Worm (Caenorhabditis elegans): ENCODE results near the gene srh-296.

Gene srh-296

DNA sequence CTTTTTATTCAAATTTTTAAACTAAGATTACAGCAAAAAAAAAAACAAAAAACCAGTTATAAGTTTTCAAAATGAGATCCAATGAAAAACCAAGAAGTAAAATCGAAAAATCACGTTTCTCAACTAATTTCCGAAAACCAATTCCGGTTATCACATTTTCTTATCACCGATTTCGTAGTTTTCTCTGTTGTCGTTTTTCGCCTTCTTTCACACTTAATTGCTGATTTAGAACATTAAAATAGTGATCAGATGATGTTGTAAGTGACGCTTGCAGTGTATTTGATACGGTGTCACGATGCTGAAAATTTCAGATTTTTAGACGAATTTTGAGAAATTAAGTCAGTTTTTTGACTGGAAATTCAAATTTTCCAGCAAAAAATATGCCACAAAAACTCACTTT lies 29.9 kb upstream of the srh-296 start:
- TF ChIP-seq ceh-36 (tag; optimal IDR thresholded peaks at IDR 0.05) (no peak), tbx-11 (GFP tag; IDR thresholded peaks at IDR 0.05) (no peak), pes-1 (GFP tag; IDR thresholded peaks at IDR 0.05) (no peak), hmg-4 (GFP tag; optimal IDR thresholded peaks at IDR 0.05) (no peak), scrt-1 (GFP tag; IDR thresholded peaks at IDR 0.05) (no peak), B0310.2 (tag; optimal IDR thresholded peaks at IDR 0.05) (no peak), hnd-1 (tag; optimal IDR thresholded peaks at IDR 0.05) (no peak), hmbx-1 (tag; optimal IDR thresholded peaks at IDR 0.05) (no peak), F13C5.2 (tag; optimal IDR thresholded peaks at IDR 0.05) (no peak), tra-4 (tag; optimal IDR thresholded peaks at IDR 0.05) (no peak), flt-1 (GFP tag; IDR thresholded peaks at IDR 0.05) (no peak)

DNA sequence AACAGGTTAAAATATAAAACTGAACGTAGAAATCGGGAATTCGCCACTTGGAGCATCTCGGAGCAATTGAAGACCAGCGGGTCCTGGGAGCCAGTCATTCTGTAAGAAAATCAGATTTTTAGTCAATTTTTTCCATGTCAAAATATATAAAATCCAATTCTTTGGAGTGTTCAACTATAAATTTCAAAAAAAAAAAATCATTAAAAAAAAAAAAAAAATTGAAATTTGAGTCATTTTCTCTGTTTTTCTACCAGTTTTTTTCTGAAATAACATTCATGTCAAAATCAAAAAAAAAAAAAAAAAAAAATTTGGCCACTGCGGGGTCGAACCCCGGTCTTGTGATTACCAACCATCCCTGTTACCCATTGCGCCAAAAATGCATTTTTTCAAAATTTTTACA lies 26.6 kb upstream of the srh-296 start, which contains the start of gene srab-12:
TSS of gene srab-12 (minus strand) at position 101 of the 400 bp plus-strand sequence.
- no peak for TF ChIP-seq ceh-13 (GFP tag; optimal IDR thresholded peaks at IDR 0.05)
- no peak for TF ChIP-seq aly-1 (tag; optimal IDR thresholded peaks at IDR 0.05)
- TF ChIP-seq ets-7 (tag; optimal IDR thresholded peaks at IDR 0.05) = no peak
- no peak for TF ChIP-seq pes-1 (GFP tag; IDR thresholded peaks at IDR 0.05)
- TF ChIP-seq tbx-37 (GFP tag; conservative IDR thresholded peaks at IDR 0.05) = no peak
- TF ChIP-seq ama-1 (optimal IDR thresholded peaks at IDR 0.05) = no peak
- no peak for TF ChIP-seq hmg-4 (GFP tag; optimal IDR thresholded peaks at IDR 0.05)

DNA sequence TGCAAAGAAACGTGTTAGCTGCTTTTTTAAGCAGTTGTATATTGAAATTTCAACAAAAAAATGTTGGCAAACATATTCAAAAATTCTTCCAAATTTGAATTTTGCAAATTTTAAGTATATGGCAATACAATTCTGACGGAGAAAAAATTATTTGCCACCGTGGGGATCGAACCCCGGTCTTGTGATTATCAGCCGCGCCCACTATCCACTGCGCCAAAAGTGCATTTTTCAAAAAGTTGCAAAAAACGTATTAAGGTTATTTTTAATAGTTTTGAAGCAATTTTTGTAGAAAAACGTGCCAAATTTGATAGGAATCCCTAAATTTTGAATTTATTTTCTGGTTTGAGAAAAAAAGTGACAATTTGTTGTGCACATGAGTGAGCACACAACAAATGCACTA lies 25.8 kb upstream of the srh-296 start:
- TF ChIP-seq sea-1 (GFP tag; conservative IDR thresholded peaks at IDR 0.05) = no peak

DNA sequence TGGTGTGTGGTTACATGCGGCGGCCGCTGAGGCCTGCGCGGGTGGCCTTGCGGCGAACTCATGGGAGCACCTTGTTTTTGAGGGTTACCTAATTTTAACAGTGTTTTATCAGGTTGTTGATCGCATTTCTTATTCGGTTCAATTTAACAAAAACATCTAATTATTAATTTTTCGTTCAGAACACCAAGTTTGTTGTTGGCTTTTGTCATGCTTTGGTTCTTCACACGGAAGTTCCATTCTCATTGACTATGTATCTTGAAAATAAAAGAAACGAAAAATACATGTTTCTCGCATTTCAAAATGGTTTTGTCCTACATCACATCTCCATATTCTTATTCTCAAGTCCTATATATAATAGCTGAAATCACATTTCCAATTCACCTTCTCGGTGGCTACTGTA lies 20.0 kb upstream of the srh-296 start, which contains the start of gene srh-290:
TSS of gene srh-290 (plus strand) at position 301 of the 400 bp plus-strand sequence.
- TF ChIP-seq hmbx-1 (tag; optimal IDR thresholded peaks at IDR 0.05) = no peak
- TF ChIP-seq pes-1 (GFP tag; IDR thresholded peaks at IDR 0.05) = no peak
- TF ChIP-seq aly-1 (tag; optimal IDR thresholded peaks at IDR 0.05) = no peak
- TF ChIP-seq B0310.2 (tag; optimal IDR thresholded peaks at IDR 0.05) = no peak
- TF ChIP-seq tra-4 (tag; optimal IDR thresholded peaks at IDR 0.05) = no peak
- no peak for TF ChIP-seq hmg-4 (GFP tag; optimal IDR thresholded peaks at IDR 0.05)
- no peak for TF ChIP-seq ama-1 (optimal IDR thresholded peaks at IDR 0.05)
- TF ChIP-seq sea-1 (GFP tag; conservative IDR thresholded peaks at IDR 0.05) = no peak
- TF ChIP-seq flt-1 (GFP tag; IDR thresholded peaks at IDR 0.05) = no peak
- TF ChIP-seq ets-7 (tag; optimal IDR thresholded peaks at IDR 0.05) = no peak

DNA sequence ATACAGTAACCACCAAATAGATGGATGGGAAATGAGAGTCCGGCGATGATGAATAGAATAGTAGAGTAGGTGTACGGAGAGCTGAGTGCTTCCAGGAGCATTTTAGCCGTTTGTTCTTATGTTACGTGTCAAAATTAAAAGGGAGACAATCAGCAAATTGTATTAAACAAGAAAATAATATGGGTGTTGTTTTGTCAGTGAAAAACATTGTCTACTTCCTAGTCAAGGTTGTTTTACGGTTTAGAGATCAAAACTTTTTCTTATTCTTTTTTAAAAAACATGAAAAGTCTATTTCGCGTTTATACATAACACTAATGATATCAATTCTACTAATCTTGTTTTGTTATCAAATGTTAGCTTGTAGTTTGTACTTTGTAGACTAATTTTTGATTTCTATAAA lies 16.2 kb upstream of the srh-296 start, which contains the start of gene srh-289:
TSS of gene srh-289 (minus strand) at position 101 of the 400 bp plus-strand sequence.
- TF ChIP-seq tra-4 (tag; optimal IDR thresholded peaks at IDR 0.05) (no peak), flt-1 (GFP tag; IDR thresholded peaks at IDR 0.05) (no peak), ceh-13 (GFP tag; optimal IDR thresholded peaks at IDR 0.05) (no peak), B0310.2 (tag; optimal IDR thresholded peaks at IDR 0.05) (no peak), ets-7 (tag; optimal IDR thresholded peaks at IDR 0.05) (no peak), tbx-37 (GFP tag; conservative IDR thresholded peaks at IDR 0.05) (no peak), hmbx-1 (tag; optimal IDR thresholded peaks at IDR 0.05) (no peak), F13C5.2 (tag; optimal IDR thresholded peaks at IDR 0.05) (no peak), tbx-11 (GFP tag; IDR thresholded peaks at IDR 0.05) (no peak), scrt-1 (GFP tag; IDR thresholded peaks at IDR 0.05) (no peak), hnd-1 (tag; optimal IDR thresholded peaks at IDR 0.05) (no peak), hmg-4 (GFP tag; optimal IDR thresholded peaks at IDR 0.05) (no peak), sea-1 (GFP tag; conservative IDR thresholded peaks at IDR 0.05) (no peak), pes-1 (GFP tag; IDR thresholded peaks at IDR 0.05) (no peak), aly-1 (tag; optimal IDR thresholded peaks at IDR 0.05) (no peak), ama-1 (optimal IDR thresholded peaks at IDR 0.05) (no peak)

DNA sequence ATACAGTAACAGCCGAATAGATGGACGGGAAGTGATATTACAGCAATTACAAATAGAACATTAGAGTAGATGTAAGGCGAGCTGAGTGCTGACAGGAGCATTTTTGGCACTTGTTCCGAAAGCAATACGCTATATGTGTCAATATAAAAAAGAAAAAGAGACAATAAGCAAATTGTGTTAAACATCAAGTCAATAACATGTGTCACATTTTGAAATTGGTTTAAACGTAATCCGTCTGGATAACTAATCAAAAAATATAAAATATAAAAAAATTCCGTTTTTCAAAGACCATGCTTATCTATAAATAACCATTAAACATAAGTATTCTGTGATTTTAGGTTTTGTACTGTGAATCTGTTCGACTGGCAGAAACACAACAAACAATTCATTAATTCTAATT lies 14.5 kb upstream of the srh-296 start, which contains the start of gene srh-288:
TSS of gene srh-288 (minus strand) at position 101 of the 400 bp plus-strand sequence.
- TF ChIP-seq aly-1 (tag; optimal IDR thresholded peaks at IDR 0.05) = no peak
- no peak for TF ChIP-seq ama-1 (optimal IDR thresholded peaks at IDR 0.05)
- no peak for TF ChIP-seq F13C5.2 (tag; optimal IDR thresholded peaks at IDR 0.05)
- TF ChIP-seq sea-1 (GFP tag; conservative IDR thresholded peaks at IDR 0.05) = no peak
- TF ChIP-seq ets-7 (tag; optimal IDR thresholded peaks at IDR 0.05) = no peak
- no peak for TF ChIP-seq tbx-11 (GFP tag; IDR thresholded peaks at IDR 0.05)

DNA sequence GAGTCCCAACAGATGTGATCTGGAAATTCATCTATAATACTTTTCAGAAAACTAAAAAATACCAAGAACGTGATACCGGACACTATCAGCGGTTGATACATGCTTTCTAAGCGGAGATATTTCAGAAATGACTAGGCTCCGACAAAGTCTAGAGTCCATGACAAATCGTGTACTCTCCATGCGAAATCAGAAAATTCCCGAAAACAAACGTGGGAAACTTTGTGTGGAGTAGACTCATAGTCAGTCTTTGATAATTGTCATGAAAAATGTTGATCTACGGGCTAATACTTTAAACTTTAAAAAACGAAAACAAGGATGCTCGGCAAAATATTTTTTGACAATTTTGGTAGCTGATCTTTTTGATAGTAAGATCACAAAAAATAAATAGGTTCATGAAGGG lies 11.4 kb upstream of the srh-296 start, which contains the start of gene srx-18:
TSS of gene srx-18 (minus strand) at position 101 of the 400 bp plus-strand sequence.
- TF ChIP-seq pes-1 (GFP tag; IDR thresholded peaks at IDR 0.05) (no peak), F13C5.2 (tag; optimal IDR thresholded peaks at IDR 0.05) (no peak), scrt-1 (GFP tag; IDR thresholded peaks at IDR 0.05) (no peak)

DNA sequence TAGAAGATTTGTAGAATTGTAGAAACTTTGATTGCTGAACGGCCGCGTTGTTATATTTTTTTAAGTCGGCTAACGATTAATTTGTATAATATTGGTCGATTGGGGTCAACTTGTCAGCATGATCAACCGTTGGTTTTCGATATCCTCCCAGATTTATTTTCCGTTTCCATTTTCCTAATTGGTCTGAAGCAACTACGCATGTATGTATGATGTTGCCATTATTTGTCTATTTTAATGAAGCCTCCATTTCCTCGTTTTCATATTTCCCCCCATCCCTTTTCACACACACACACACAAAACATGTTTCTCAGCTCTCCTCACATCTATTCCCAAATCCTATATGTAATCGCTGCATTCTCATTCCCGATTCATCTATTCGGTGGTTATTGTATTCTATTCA lies 9.6 kb upstream of the srh-296 start, which contains the start of gene srh-287:
TSS of gene srh-287 (plus strand) at position 301 of the 400 bp plus-strand sequence.
- TF ChIP-seq F13C5.2 (tag; optimal IDR thresholded peaks at IDR 0.05) = no peak
- TF ChIP-seq ceh-36 (tag; optimal IDR thresholded peaks at IDR 0.05) = no peak
- TF ChIP-seq tra-4 (tag; optimal IDR thresholded peaks at IDR 0.05) = no peak
- no peak for TF ChIP-seq B0310.2 (tag; optimal IDR thresholded peaks at IDR 0.05)
- no peak for TF ChIP-seq flt-1 (GFP tag; IDR thresholded peaks at IDR 0.05)
- TF ChIP-seq pes-1 (GFP tag; IDR thresholded peaks at IDR 0.05) = no peak
- TF ChIP-seq hmg-4 (GFP tag; optimal IDR thresholded peaks at IDR 0.05) = no peak
- no peak for TF ChIP-seq aly-1 (tag; optimal IDR thresholded peaks at IDR 0.05)
- TF ChIP-seq ama-1 (optimal IDR thresholded peaks at IDR 0.05) = no peak
- TF ChIP-seq ceh-13 (GFP tag; optimal IDR thresholded peaks at IDR 0.05) = no peak
- TF ChIP-seq scrt-1 (GFP tag; IDR thresholded peaks at IDR 0.05) = no peak

DNA sequence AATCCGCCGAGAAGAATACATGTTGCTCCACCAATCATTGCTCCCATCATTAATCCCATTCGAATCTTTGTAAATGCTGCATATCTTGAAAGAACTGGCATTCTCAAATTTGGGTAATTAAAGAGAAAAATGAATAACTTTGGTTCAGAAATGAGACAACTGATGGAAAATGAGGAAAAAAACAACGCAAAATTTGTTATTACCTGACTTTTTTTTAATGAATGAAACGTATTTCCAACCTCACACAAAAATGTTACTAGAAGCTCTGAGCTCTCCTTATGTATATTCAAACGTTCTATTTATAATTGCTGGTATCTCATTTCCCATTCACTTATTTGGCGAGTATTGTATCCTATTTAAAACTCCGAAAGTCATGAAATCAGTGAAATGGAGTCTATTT lies 7.6 kb upstream of the srh-296 start, which contains the start of the genes Y94A7B.11 and srh-292:
TSS of gene Y94A7B.11 (minus strand) at position 101 of the 400 bp plus-strand sequence.
TSS of gene srh-292 (plus strand) at position 251 of the 400 bp plus-strand sequence.
- TF ChIP-seq hmg-4 (GFP tag; optimal IDR thresholded peaks at IDR 0.05) (no peak), B0310.2 (tag; optimal IDR thresholded peaks at IDR 0.05) (no peak), ceh-13 (GFP tag; optimal IDR thresholded peaks at IDR 0.05) (no peak), tra-4 (tag; optimal IDR thresholded peaks at IDR 0.05) (no peak), pes-1 (GFP tag; IDR thresholded peaks at IDR 0.05) (no peak), aly-1 (tag; optimal IDR thresholded peaks at IDR 0.05) (no peak), hmbx-1 (tag; optimal IDR thresholded peaks at IDR 0.05) (no peak), tbx-37 (GFP tag; conservative IDR thresholded peaks at IDR 0.05) (no peak), ama-1 (optimal IDR thresholded peaks at IDR 0.05) (no peak), ets-7 (tag; optimal IDR thresholded peaks at IDR 0.05) (no peak), scrt-1 (GFP tag; IDR thresholded peaks at IDR 0.05) (no peak)

Data from whole organism, early embryonic.